Worm (Caenorhabditis elegans) whole organism, L3 larva: ENCODE measurements around the gene R11F4.1.
"Not testable (repeated sequence)": the region's sequence is repeated elsewhere in the genome, so short reads cannot be mapped to it uniquely, and the experiment has no call there.

ENCODE experiments used
- R02D3.7 ChIP-seq: fragments of 150-350 bp; optimal IDR thresholded peaks from 2 replicates; lab custom pipeline; 2014; ENCODE audit warnings: missing biosample characterization, missing genetic modification characterization
- ceh-28 ChIP-seq: fragments of 150-350 bp; optimal IDR thresholded peaks from 2 replicates; lab custom pipeline; 2014; ENCODE audit warnings: missing biosample characterization, missing genetic modification reagents, missing genetic modification characterization
- ceh-82 ChIP-seq: fragments of 150-350 bp; optimal IDR thresholded peaks from 2 replicates; lab custom pipeline; 2014; ENCODE audit warnings: missing biosample characterization, missing genetic modification characterization
- egl-27 ChIP-seq: sonication (generic microtip); optimal IDR thresholded peaks from 4 replicates; lab custom pipeline; 2017; ENCODE audit warnings: missing biosample characterization, missing genetic modification reagents, missing genetic modification characterization
- elt-1 ChIP-seq: fragments of 150-350 bp; optimal IDR thresholded peaks from 2 replicates; lab custom pipeline; 2014; ENCODE audit warnings: missing biosample characterization, missing genetic modification characterization
- eor-1 ChIP-seq, 2 experiments: fragments of 150-350 bp; optimal IDR thresholded peaks; 2 replicates each; lab custom pipeline; 2014 to 2018; ENCODE audit warnings: missing biosample characterization in 2 of 2, missing genetic modification characterization in 2 of 2
- fkh-10 ChIP-seq: sonication (generic microtip); optimal IDR thresholded peaks from 2 replicates; lab custom pipeline; 2017; ENCODE audit warnings: missing biosample characterization, missing genetic modification reagents, missing genetic modification characterization
- fkh-2 ChIP-seq: fragments of 150-350 bp; optimal IDR thresholded peaks from 2 replicates; lab custom pipeline; 2014; ENCODE audit warnings: missing biosample characterization, missing genetic modification reagents, missing genetic modification characterization
- fos-1 ChIP-seq: fragments of 150-350 bp; optimal IDR thresholded peaks from 2 replicates; lab custom pipeline; 2014; ENCODE audit warnings: missing biosample characterization, missing genetic modification characterization
- lin-15B ChIP-seq: fragments of 150-350 bp; optimal IDR thresholded peaks from 2 replicates; lab custom pipeline; 2014; ENCODE audit warnings: missing biosample characterization, missing genetic modification characterization
- lin-39 ChIP-seq: fragments of 150-350 bp; optimal IDR thresholded peaks from 2 replicates; lab custom pipeline; 2018; ENCODE audit warnings: missing biosample characterization, missing genetic modification reagents, missing genetic modification characterization
- mdl-1 ChIP-seq: fragments of 150-350 bp; optimal IDR thresholded peaks from 2 replicates; lab custom pipeline; 2014; ENCODE audit warnings: missing biosample characterization, missing genetic modification characterization
- nfya-1 ChIP-seq: sonication (generic microtip); optimal IDR thresholded peaks from 2 replicates; lab custom pipeline; 2017; ENCODE audit warnings: missing genetic modification characterization, mild to moderate bottlenecking, missing compliant biosample characterization, antibody characterized with exemption, moderate library complexity; ENCODE audit not compliant: insufficient read depth
- nhr-25 ChIP-seq: sonication (generic microtip); optimal IDR thresholded peaks from 2 replicates; lab custom pipeline; 2017; ENCODE audit warnings: missing biosample characterization, missing genetic modification characterization
- nhr-67 ChIP-seq: fragments of 150-350 bp; optimal IDR thresholded peaks from 2 replicates; lab custom pipeline; 2014; ENCODE audit warnings: missing biosample characterization, missing genetic modification characterization
- skn-1 ChIP-seq: fragments of 150-350 bp; optimal IDR thresholded peaks from 2 replicates; lab custom pipeline; 2014; ENCODE audit warnings: missing biosample characterization, missing genetic modification characterization
- snpc-4 ChIP-seq: fragments of 150-350 bp; optimal IDR thresholded peaks from 2 replicates; lab custom pipeline; 2014; ENCODE audit warnings: missing biosample characterization, missing genetic modification characterization
- tbx-2 ChIP-seq: sonication (generic microtip); optimal IDR thresholded peaks from 2 replicates; lab custom pipeline; 2016; ENCODE audit warnings: mild to moderate bottlenecking, missing genetic modification characterization, missing compliant biosample characterization
- unc-62 ChIP-seq: fragments of 150-350 bp; sonication (generic microtip); optimal IDR thresholded peaks from 4 replicates; lab custom pipeline; 2014; ENCODE audit warnings: missing biosample characterization, missing genetic modification reagents, missing genetic modification characterization
- ztf-11 ChIP-seq: fragments of 150-350 bp; optimal IDR thresholded peaks from 2 replicates; lab custom pipeline; 2014; ENCODE audit warnings: missing biosample characterization, missing genetic modification characterization
- ztf-4 ChIP-seq: fragments of 150-350 bp; optimal IDR thresholded peaks from 2 replicates; lab custom pipeline; 2014; ENCODE audit warnings: missing biosample characterization, missing genetic modification characterization

R11F4.1 gene

DNA sequence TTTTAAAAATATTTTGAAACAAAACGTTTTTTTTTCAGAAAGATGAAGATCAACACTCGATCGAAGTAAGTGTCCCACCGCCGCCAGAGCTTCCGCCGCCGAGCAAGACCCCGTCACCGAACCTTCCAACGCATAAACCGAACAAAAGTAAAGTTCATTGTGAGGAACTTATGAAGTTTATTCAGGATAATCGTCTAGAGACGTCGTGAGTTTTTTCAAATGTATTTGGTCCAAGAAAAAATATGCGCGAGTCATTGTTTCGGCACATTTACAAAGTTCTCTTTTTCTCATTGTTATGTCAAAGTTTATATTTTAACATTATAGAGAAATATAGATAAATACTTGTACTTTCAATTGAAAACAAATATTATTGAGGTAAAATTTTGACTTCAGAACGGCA is 33.5 kb downstream of the R11F4.1 start:
- TF ChIP-seq nhr-67: no peak
- no peak for TF ChIP-seq elt-1 (tag; lab: Kevin White, UChicago)
- TF ChIP-seq eor-1 (tag; optimal IDR thresholded peaks at IDR 0.05; lab: Kevin White, UChicago): no peak
- TF ChIP-seq fos-1: no peak
- no peak for TF ChIP-seq mdl-1 (tag; lab: Kevin White, UChicago)
- TF ChIP-seq ceh-82: no peak
- no peak for TF ChIP-seq tbx-2 (tag; lab: Kevin White, UChicago)
- no peak for TF ChIP-seq lin-15B (tag; lab: Kevin White, UChicago)
- no peak for TF ChIP-seq snpc-4 (tag; lab: Kevin White, UChicago)
- no peak for TF ChIP-seq skn-1 (tag; lab: Kevin White, UChicago)
- TF ChIP-seq lin-39 (tag; lab: Kevin White, UChicago): no peak
- TF ChIP-seq, all 47 proteins: peak for 0

DNA sequence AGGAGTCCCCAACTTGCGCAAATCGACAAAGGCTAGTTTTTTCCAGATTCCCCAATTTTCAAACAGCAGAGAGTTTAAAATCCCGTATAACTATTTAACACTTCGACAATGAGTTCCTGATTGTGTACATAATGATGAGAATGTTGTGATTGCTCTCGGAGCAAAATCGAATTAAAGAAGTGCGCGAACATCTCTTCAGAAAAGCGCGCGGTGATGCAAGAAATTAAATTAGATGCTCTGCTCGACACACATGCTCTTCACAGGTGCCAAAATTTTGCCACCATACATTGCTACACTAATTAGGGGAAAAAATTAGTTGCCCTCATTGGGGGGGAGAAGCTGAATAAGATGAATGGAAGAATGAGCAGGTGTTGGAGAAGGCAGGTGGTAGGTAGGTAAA is 37.7 kb downstream of the R11F4.1 start:
- TF ChIP-seq ztf-11 (tag; lab: Kevin White, UChicago): no peak
- TF ChIP-seq R02D3.7 (tag; lab: Kevin White, UChicago): no peak
- no peak for TF ChIP-seq nhr-25 (tag; lab: Kevin White, UChicago)
- TF ChIP-seq egl-27 (tag; lab: Kevin White, UChicago): no peak

DNA sequence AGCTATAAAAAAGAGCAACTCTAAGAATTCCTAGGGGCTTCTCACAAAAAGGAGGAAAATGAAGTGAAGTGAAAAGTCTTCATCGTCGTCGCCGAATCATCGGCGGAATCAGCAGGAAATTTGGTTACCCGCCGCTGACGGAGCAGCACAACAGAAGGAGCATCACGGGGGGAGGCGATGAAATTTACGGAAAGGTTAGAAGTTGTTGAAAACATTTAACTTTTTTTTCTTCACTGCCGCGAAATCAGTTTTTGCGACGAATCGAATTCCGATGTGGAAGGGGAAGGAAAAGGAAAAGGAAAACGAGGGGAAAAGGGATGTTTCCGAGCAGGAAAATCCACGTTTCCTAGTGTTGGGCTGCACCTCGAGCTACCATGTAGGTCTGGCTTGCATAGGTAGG is 41.6 kb downstream of the R11F4.1 start:
- no peak for TF ChIP-seq ztf-4 (tag; lab: Kevin White, UChicago)
- peak; percentile 96 for TF ChIP-seq fkh-10 (GFP tag; lab: Kevin White, UChicago)
- TF ChIP-seq fkh-2: no peak
- no peak for TF ChIP-seq unc-62 (GFP tag; lab: Kevin White, UChicago)
- peak; percentile 1 for TF ChIP-seq tbx-2 (tag; lab: Kevin White, UChicago)

- TF ChIP-seq ceh-28 (no peak), nfya-1 (tag; lab: Kevin White, UChicago) (peak; percentile 73), skn-1 (tag; lab: Kevin White, UChicago) (no peak), tbx-2 (tag; lab: Kevin White, UChicago) (peak; percentile 73)
These were observed 43.0 kb downstream of the R11F4.1 start for ce11 chrII:4134688-4135087.

DNA sequence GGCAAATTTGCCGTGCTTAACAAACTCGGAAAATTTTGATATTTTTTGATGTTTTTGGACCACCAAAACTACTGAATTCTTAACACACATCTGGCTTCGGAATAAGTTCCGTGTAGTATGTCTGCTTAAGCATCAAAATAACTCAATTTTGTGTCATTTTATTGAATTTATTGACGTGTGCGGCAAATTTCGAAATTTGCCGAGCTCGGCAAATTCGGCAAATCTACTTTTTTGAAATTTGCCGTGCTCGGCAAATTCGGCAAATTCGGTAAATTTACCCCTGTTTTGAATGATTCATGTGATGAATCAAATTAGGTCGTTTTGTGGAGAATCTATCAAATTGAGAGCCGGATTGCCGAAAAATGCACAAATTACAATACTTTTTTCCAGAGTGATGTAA is 43.5 kb downstream of the R11F4.1 start, which contains the start of gene ast-1:
Gene ast-1, minus strand, starts transcription at position 101 of the 400 bp plus-strand sequence.
- TF ChIP-seq fkh-2; nhr-67; unc-62 (GFP tag; lab: Kevin White, UChicago): not testable (repeated sequence)
